Worm (Caenorhabditis elegans) whole organism, midembryonic: Measurements from ENCODE around the gene lin-2.

Experiments
- T22C8.4 ChIP-seq: fragments of 200-800 bp; sonication (Bioruptor generic); IDR thresholded peaks from 2 replicates; pipeline ENCODE4 v1.3.6; 2022; ENCODE audit warnings: missing genetic modification characterization, missing compliant biosample characterization
- cog-1 ChIP-seq: sonication (generic microtip); optimal IDR thresholded peaks from 2 replicates; lab custom pipeline; 2016; ENCODE audit warnings: missing genetic modification characterization, missing compliant biosample characterization
- flt-1 ChIP-seq: fragments of 200-800 bp; sonication (Bioruptor generic); IDR thresholded peaks from 2 replicates; pipeline ENCODE4 v1.3.6; 2022; ENCODE audit warnings: missing genetic modification characterization, missing compliant biosample characterization
- klf-2 ChIP-seq: fragments of 200-800 bp; sonication (Bioruptor generic); conservative IDR thresholded peaks from 2 replicates; pipeline ENCODE4 v1.3.6; 2022; ENCODE audit warnings: missing genetic modification reagents, missing genetic modification characterization, missing compliant biosample characterization
- med-1 ChIP-seq: sonication (generic microtip); optimal IDR thresholded peaks from 2 replicates; lab custom pipeline; 2017; ENCODE audit warnings: missing genetic modification characterization, mild to moderate bottlenecking, missing compliant biosample characterization, antibody characterized with exemption, missing genetic modification reagents; ENCODE audit not compliant: insufficient read depth
- ref-1 ChIP-seq: fragments of 200-800 bp; sonication (Bioruptor generic); conservative IDR thresholded peaks from 2 replicates; pipeline ENCODE4 v1.3.6; 2022; ENCODE audit warnings: missing genetic modification reagents, missing genetic modification characterization, missing compliant biosample characterization
- tab-1 ChIP-seq: fragments of 200-800 bp; sonication (Bioruptor generic); IDR thresholded peaks from 2 replicates; pipeline ENCODE4 v1.3.6; 2022; ENCODE audit warnings: missing genetic modification characterization, missing compliant biosample characterization
- ztf-23 ChIP-seq: fragments of 200-800 bp; sonication (Bioruptor generic); IDR thresholded peaks from 2 replicates; pipeline ENCODE4 v1.3.6; 2022; ENCODE audit warnings: missing genetic modification reagents, missing genetic modification characterization, missing compliant biosample characterization
- ztf-29 ChIP-seq: fragments of 200-800 bp; sonication (Bioruptor generic); IDR thresholded peaks from 2 replicates; pipeline ENCODE4 v1.3.6; 2022; ENCODE audit warnings: missing genetic modification reagents, missing genetic modification characterization, missing compliant biosample characterization

Gene lin-2

DNA sequence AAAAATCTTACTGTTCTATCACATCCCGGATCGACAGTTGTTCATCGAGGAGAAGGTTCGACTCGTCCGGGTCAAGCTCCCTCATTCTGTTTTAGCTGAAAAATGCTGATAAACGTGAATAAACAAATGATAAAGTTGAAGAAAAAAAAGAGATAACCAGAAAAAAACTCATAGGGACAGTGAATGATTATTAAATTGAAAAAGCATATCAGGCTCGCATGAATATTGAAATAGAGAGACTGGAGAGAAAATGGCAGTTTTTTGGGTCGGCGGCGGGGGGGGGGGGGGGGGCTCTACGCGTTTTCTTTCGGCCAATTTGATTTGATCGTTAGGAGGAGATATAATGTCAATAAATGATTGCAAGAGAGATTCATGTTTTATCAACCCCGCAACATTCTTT lies at the start of gene lin-2:
Gene lin-2, minus strand, starts transcription at position 101 of the 400 bp plus-strand sequence.
- no peak for TF ChIP-seq T22C8.4
- TF ChIP-seq flt-1 (GFP tag; lab: Robert Waterston, UW) = no peak
- no peak for TF ChIP-seq ztf-29 (GFP tag; lab: Robert Waterston, UW)
- no peak for TF ChIP-seq cog-1 (tag; lab: Kevin White, UChicago)
- no peak for TF ChIP-seq klf-2
- TF ChIP-seq ref-1 (GFP tag; lab: Robert Waterston, UW) = no peak
- TF ChIP-seq med-1 = no peak
- TF ChIP-seq tab-1 (GFP tag; lab: Robert Waterston, UW) = no peak
- TF ChIP-seq ztf-23 (GFP tag; lab: Robert Waterston, UW) = no peak

DNA sequence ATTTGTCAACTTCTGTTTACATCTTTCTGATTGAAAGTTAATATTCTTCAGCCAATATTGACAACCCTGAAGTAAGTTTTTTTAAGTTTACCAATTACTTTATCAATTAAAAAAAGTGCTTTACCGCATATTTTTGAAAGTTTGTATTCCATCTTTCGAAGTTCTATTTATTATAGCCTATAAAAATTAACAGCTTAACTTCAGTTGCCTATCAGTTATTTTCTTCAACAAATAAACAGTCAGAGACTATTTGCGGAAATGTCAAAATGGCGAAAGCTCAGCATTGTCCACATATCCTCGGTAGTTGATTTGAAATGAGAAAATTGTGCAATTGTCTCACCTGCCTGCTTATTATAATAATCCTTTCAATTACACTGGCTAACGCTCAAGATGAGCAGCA lies 49.7 kb upstream of the lin-2 start, which contains the start of gene T18D3.5:
Gene T18D3.5, plus strand, starts transcription at position 301 of the 400 bp plus-strand sequence.
- TF ChIP-seq T22C8.4 (no peak), ztf-23 (GFP tag; lab: Robert Waterston, UW) (no peak), klf-2 (no peak), ztf-29 (GFP tag; lab: Robert Waterston, UW) (no peak), tab-1 (GFP tag; lab: Robert Waterston, UW) (no peak), med-1 (no peak), ref-1 (GFP tag; lab: Robert Waterston, UW) (no peak), cog-1 (tag; lab: Kevin White, UChicago) (no peak), flt-1 (GFP tag; lab: Robert Waterston, UW) (no peak)

DNA sequence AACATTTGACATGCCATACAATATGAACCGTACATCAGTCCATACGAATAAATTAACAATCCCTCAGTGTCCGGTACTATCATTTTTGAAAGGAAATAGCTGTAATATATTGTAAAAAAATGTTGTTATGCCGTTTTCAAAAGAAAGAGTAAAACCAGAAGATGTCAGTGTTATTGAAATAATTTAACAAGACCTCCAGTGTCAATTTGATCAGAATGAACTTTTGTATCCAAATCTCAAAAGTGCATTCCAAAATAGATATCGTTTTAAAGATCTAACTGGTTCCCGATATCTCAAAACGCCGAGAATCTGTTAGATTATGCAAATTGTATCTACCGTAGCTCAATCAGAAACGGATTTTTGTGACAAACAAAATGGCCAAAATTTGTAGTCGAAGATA lies 47.7 kb upstream of the lin-2 start, which contains the start of gene odr-7:
Gene odr-7, minus strand, starts transcription at position 101 of the 400 bp plus-strand sequence.
- TF ChIP-seq ref-1 (GFP tag; lab: Robert Waterston, UW) = no peak
- no peak for TF ChIP-seq cog-1 (tag; lab: Kevin White, UChicago)
- TF ChIP-seq T22C8.4 = no peak
- TF ChIP-seq ztf-29 (GFP tag; lab: Robert Waterston, UW) = no peak
- TF ChIP-seq flt-1 (GFP tag; lab: Robert Waterston, UW) = no peak
- TF ChIP-seq klf-2 = no peak
- no peak for TF ChIP-seq tab-1 (GFP tag; lab: Robert Waterston, UW)
- TF ChIP-seq ztf-23 (GFP tag; lab: Robert Waterston, UW) = no peak
- TF ChIP-seq med-1 = no peak

DNA sequence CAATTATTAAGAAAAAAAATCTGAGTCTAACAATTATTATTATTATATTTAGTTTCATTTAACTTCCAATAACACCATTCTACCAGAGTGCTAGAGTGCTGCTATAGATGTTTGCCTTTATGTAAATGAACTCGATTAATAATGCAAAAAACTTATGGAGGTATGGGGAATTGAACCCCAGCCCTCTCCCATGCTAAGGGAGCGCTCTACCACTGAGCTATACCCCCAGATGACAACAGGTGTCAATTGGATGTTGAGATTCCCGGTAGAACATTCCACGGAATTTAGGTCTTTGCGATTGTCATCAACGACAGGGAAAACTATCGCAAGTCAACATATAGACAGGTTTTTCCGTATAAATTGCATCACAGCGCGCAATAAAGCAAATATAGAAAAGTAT lies 44.2 kb upstream of the lin-2 start:
- TF ChIP-seq cog-1 (tag; lab: Kevin White, UChicago) (peak; percentile 62), flt-1 (GFP tag; lab: Robert Waterston, UW) (peak; percentile 93), tab-1 (GFP tag; lab: Robert Waterston, UW) (peak; percentile 87), klf-2 (peak; percentile 70), ref-1 (GFP tag; lab: Robert Waterston, UW) (peak; percentile 52; the same call in 1 of the 2 replicates), ztf-23 (GFP tag; lab: Robert Waterston, UW) (peak; percentile 81), med-1 (peak; percentile 31), ztf-29 (GFP tag; lab: Robert Waterston, UW) (peak; percentile 52; the same call in 1 of the 2 replicates), T22C8.4 (peak; percentile 79)

DNA sequence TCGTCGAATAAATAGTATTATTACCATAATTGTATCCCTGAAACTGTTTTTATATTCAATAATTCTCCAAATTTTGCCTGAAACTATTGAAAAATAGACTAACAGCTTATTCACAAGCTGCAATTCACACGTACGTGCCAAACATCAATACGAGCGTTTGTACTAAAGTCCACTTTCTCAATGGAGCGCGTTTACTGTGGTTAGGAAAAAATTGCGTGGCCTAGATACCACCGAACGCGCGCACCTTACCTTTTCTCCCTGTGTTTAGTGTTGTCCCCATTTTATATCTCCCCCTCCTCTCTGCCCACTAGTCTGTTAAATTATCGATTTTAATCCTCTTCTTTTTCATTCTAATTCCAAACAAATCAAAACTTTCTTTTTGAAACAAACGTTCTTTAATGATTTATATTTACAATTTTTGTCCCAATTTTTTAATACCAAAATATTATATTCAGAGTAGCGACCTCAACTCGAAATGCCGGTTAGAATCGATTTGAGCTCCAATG lies 40.5 kb upstream of the lin-2 start, which contains the start of the genes T18D3.9 and T18D3.1:
Gene T18D3.9, minus strand, starts transcription at position 168 of the 506 bp plus-strand sequence.
Gene T18D3.1, plus strand, starts transcription at position 456 of the 506 bp plus-strand sequence.
- TF ChIP-seq cog-1 (tag; lab: Kevin White, UChicago) (peak; percentile 15), ztf-23 (GFP tag; lab: Robert Waterston, UW) (no peak), flt-1 (GFP tag; lab: Robert Waterston, UW) (0 out of 2 replicates have a peak, but pooled peaks have one; percentile 9)

DNA sequence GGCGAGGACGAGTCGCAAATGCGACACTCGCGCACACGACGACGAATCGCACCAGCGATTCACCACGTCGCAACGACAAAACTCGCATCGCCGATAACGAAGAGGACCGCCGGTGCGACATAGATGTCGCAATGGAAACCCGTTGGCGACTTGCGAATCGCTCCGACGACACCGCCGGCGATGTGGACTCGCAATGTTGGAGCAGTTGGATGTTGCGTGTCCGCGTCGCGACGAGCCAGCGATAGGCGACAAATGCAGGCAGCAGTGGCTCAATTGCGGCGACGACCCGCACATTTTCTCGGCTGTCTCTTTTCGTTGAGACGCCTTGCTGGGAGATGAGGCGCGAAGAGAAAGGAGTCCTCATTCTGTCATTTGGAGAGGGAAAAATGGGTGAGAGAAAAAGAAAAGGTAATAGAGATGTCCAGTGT lies 38.3 kb upstream of the lin-2 start:
- TF ChIP-seq tab-1 (GFP tag; lab: Robert Waterston, UW) = no peak
- no peak for TF ChIP-seq T22C8.4
- TF ChIP-seq cog-1 (tag; lab: Kevin White, UChicago) = peak; percentile 30
- TF ChIP-seq flt-1 (GFP tag; lab: Robert Waterston, UW) = 0 out of 2 replicates have a peak, but pooled peaks have one; percentile 28
- no peak for TF ChIP-seq klf-2
- no peak for TF ChIP-seq ztf-23 (GFP tag; lab: Robert Waterston, UW)
- TF ChIP-seq ref-1 (GFP tag; lab: Robert Waterston, UW) = no peak
- 0 out of 2 replicates have a peak, but pooled peaks have one; percentile 24 for TF ChIP-seq ztf-29 (GFP tag; lab: Robert Waterston, UW)
- TF ChIP-seq med-1 = no peak

DNA sequence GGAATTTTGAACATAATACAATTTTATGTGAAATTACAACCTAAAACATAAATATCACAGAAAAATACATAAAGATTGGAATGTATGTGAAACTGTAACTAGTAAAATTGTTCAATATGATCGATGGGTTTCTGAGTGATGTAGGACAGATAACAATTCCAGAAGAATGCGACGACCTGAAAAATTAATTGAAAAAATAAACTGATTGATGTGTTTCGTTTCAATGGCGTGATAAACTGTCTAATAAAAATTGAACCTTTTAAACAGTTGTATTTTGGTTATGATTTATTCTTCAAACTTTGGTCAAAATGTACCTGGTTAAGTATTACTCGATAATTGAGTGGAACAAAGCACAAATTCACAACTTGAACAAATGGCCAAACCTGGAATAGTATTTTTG lies 37.4 kb upstream of the lin-2 start:
- TF ChIP-seq ztf-29 (GFP tag; lab: Robert Waterston, UW) (no peak), ref-1 (GFP tag; lab: Robert Waterston, UW) (no peak), ztf-23 (GFP tag; lab: Robert Waterston, UW) (no peak), T22C8.4 (no peak), cog-1 (tag; lab: Kevin White, UChicago) (no peak), tab-1 (GFP tag; lab: Robert Waterston, UW) (no peak), med-1 (no peak), klf-2 (no peak), flt-1 (GFP tag; lab: Robert Waterston, UW) (no peak)

DNA sequence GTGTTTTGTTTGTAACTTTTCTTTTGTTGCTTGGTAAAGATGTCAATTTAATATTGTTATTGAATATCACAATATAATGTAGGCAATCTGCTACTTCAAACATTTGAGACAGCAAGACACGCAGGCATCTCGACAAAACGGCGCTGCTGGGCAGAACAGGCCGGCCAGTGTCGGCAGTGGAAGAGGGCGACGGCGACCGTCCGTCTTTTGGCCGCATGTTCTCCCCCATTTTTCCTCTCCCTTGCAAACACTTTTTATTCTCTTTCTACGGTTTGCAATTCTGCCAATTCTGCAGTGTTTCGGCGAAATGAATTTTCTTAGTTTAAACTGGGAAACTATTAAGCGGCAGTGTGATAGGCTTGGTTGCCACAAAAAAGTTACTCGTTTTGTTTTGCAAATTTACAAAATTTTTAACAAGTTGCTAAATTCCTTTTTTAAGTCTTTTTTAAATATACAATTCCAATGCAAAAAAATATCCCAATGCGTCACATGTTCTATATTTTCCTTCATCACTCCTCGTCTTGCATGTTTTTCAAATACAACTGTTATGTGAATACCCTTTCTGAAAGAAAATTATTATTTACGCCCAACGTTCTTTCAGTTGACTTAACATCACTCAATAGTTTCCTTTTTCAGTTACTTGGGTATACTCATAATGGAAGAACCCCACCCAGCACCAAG lies 35.6 kb upstream of the lin-2 start, which contains the start of gene T18D3.6:
Gene T18D3.6, plus strand, starts transcription at position 631 of the 681 bp plus-strand sequence.
- no peak for TF ChIP-seq tab-1 (GFP tag; lab: Robert Waterston, UW)
- 0 out of 2 replicates have a peak, but pooled peaks have one; percentile 23 for TF ChIP-seq klf-2

DNA sequence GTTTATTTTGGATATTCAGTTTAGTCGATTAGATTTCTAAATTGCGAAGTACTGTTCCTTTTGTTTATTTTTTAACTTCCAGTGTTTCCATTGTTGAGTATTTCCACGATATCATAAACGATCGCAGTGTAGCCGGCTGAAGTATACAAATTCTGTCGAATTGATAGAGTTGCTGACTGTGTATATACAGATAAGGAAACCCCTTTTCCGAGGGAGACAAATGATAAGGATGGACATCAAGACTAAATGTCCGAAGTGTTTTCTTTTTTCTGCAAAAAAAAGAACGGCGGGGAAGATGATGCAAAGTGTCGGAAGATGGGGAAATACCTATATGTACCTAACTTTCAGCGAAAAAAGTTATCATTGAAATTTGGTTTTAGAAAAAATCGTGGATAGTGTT lies 32.7 kb upstream of the lin-2 start:
- TF ChIP-seq T22C8.4 (no peak), klf-2 (no peak), tab-1 (GFP tag; lab: Robert Waterston, UW) (no peak), ztf-29 (GFP tag; lab: Robert Waterston, UW) (no peak), ztf-23 (GFP tag; lab: Robert Waterston, UW) (no peak), ref-1 (GFP tag; lab: Robert Waterston, UW) (no peak), med-1 (no peak), flt-1 (GFP tag; lab: Robert Waterston, UW) (no peak), cog-1 (tag; lab: Kevin White, UChicago) (no peak)
